Worm (Caenorhabditis elegans) whole organism, L1 larva: Measurements from ENCODE around the gene B0547.2.

Experiments
- aly-2 ChIP-seq: fragments of 150-350 bp; optimal IDR thresholded peaks from 2 replicates; lab custom pipeline; 2014; ENCODE audit warnings: missing biosample characterization, missing genetic modification characterization
- ama-1 ChIP-seq: fragments of 150-350 bp; optimal IDR thresholded peaks from 2 replicates; lab custom pipeline; 2014
- blmp-1 ChIP-seq: fragments of 150-350 bp; optimal IDR thresholded peaks from 2 replicates; lab custom pipeline; 2014; ENCODE audit warnings: missing biosample characterization, missing genetic modification characterization
- ceh-63 ChIP-seq: fragments of 200-800 bp; sonication (Bioruptor generic); optimal IDR thresholded peaks from 2 replicates; lab custom pipeline; 2018; ENCODE audit warnings: mild to moderate bottlenecking, missing genetic modification characterization, missing compliant biosample characterization
- ceh-82 ChIP-seq, 3 experiments: fragments of 150-350 bp in 1 of 3; sonication (generic microtip) in 2 of 3; optimal IDR thresholded peaks; 2 replicates each; lab custom pipeline; 2014 to 2017; ENCODE audit warnings: missing biosample characterization in 3 of 3, missing genetic modification characterization in 3 of 3
- ceh-90 ChIP-seq: sonication (generic microtip); optimal IDR thresholded peaks from 2 replicates; lab custom pipeline; 2016; ENCODE audit warnings: missing genetic modification characterization, missing compliant biosample characterization
- ces-1 ChIP-seq: fragments of 150-350 bp; optimal IDR thresholded peaks from 2 replicates; lab custom pipeline; 2014; ENCODE audit warnings: missing biosample characterization, missing genetic modification reagents, missing genetic modification characterization
- efl-1 ChIP-seq, 4 experiments: fragments of 150-350 bp; optimal IDR thresholded peaks in 3 of 4; peaks in 1 of 4; 1 replicate in 1 of 4; 2 replicates in 3 of 4; lab custom pipeline; 2014; ENCODE audit warnings: missing biosample characterization in 2 of 4, missing genetic modification characterization in 2 of 4, missing genetic modification reagents in 2 of 4
- egl-13 ChIP-seq: sonication (generic microtip); optimal IDR thresholded peaks from 2 replicates; lab custom pipeline; 2016; ENCODE audit warnings: missing genotype, missing genetic modification reagents, missing genetic modification characterization, missing compliant biosample characterization
- egl-27 ChIP-seq, 2 experiments: fragments of 150-350 bp in 1 of 2; sonication (generic microtip); optimal IDR thresholded peaks; 3 replicates each; lab custom pipeline; 2017 to 2018; ENCODE audit warnings: missing biosample characterization in 2 of 2, missing genetic modification characterization in 2 of 2, missing genetic modification reagents in 2 of 2
- elt-2 ChIP-seq: sonication (generic microtip); optimal IDR thresholded peaks from 2 replicates; lab custom pipeline; 2016; ENCODE audit warnings: missing genetic modification characterization, mild to moderate bottlenecking, inconsistent platforms, missing compliant biosample characterization, missing genetic modification reagents
- fkh-10 ChIP-seq: sonication (generic microtip); optimal IDR thresholded peaks from 2 replicates; lab custom pipeline; 2017; ENCODE audit warnings: missing biosample characterization, missing genetic modification reagents, missing genetic modification characterization
- fkh-4 ChIP-seq: sonication (generic microtip); optimal IDR thresholded peaks from 2 replicates; lab custom pipeline; 2016; ENCODE audit warnings: missing compliant biosample characterization, missing genetic modification characterization, borderline replicate concordance
- fkh-8 ChIP-seq: sonication (generic microtip); optimal IDR thresholded peaks from 2 replicates; lab custom pipeline; 2016; ENCODE audit warnings: mild to moderate bottlenecking, missing genetic modification characterization, missing compliant biosample characterization
- fos-1 ChIP-seq: fragments of 150-350 bp; optimal IDR thresholded peaks from 2 replicates; lab custom pipeline; 2014; ENCODE audit warnings: missing biosample characterization, missing genetic modification characterization
- hlh-17 ChIP-seq: fragments of 200-800 bp; sonication (Bioruptor generic); optimal IDR thresholded peaks from 2 replicates; lab custom pipeline; 2018; ENCODE audit warnings: missing genetic modification characterization, mild to moderate bottlenecking, missing compliant biosample characterization, moderate library complexity, borderline replicate concordance
- hpl-2 ChIP-seq: fragments of 150-350 bp; optimal IDR thresholded peaks from 2 replicates; lab custom pipeline; 2014; ENCODE audit warnings: missing biosample characterization, missing genetic modification reagents, missing genetic modification characterization
- irx-1 ChIP-seq: sonication (generic microtip); optimal IDR thresholded peaks from 2 replicates; lab custom pipeline; 2016; ENCODE audit warnings: missing genetic modification characterization, missing compliant biosample characterization
- isw-1 ChIP-seq: fragments of 200-800 bp; sonication (Bioruptor generic); IDR thresholded peaks from 2 replicates; pipeline ENCODE4 v1.3.6; 2022; ENCODE audit warnings: missing genetic modification characterization, missing compliant biosample characterization
- lin-14 ChIP-seq: fragments of 200-800 bp; sonication (Bioruptor generic); optimal IDR thresholded peaks from 2 replicates; lab custom pipeline; 2018; ENCODE audit warnings: mild to moderate bottlenecking, missing genetic modification characterization, moderate library complexity, missing compliant biosample characterization
- lir-3 ChIP-seq: sonication (generic microtip); optimal IDR thresholded peaks from 2 replicates; lab custom pipeline; 2016; ENCODE audit warnings: mild to moderate bottlenecking, missing genetic modification characterization, moderate library complexity, missing compliant biosample characterization; ENCODE audit not compliant: poor library complexity
- mab-9 ChIP-seq: fragments of 200-800 bp; sonication (Bioruptor generic); IDR thresholded peaks from 2 replicates; pipeline ENCODE4 v1.3.6; 2022; ENCODE audit warnings: missing genetic modification reagents, missing genetic modification characterization, missing compliant biosample characterization
- mep-1 ChIP-seq: fragments of 150-350 bp; optimal IDR thresholded peaks from 2 replicates; lab custom pipeline; 2014; ENCODE audit warnings: missing biosample characterization, missing genetic modification characterization
- nhr-19 ChIP-seq: fragments of 200-800 bp; sonication (Bioruptor generic); conservative IDR thresholded peaks from 2 replicates; pipeline ENCODE4 v1.3.6; 2022; ENCODE audit warnings: missing genetic modification characterization, missing compliant biosample characterization
- nhr-20 ChIP-seq: sonication (generic microtip); optimal IDR thresholded peaks from 2 replicates; lab custom pipeline; 2016; ENCODE audit warnings: mild to moderate bottlenecking, missing genetic modification characterization, missing compliant biosample characterization
- nhr-237 ChIP-seq: fragments of 150-350 bp; optimal IDR thresholded peaks from 2 replicates; lab custom pipeline; 2014; ENCODE audit warnings: missing biosample characterization, missing genetic modification characterization
- nhr-28 ChIP-seq: fragments of 150-350 bp; optimal IDR thresholded peaks from 2 replicates; lab custom pipeline; 2014; ENCODE audit warnings: missing biosample characterization, missing genetic modification characterization
- nhr-71 ChIP-seq: sonication (generic microtip); optimal IDR thresholded peaks from 2 replicates; lab custom pipeline; 2016; ENCODE audit warnings: mild to moderate bottlenecking, missing genetic modification characterization, moderate library complexity, missing compliant biosample characterization
- nhr-85 ChIP-seq: sonication (generic microtip); peaks from one replicate; lab custom pipeline; 2016; ENCODE audit warnings: missing genetic modification characterization, inconsistent platforms, missing compliant biosample characterization
- pag-3 ChIP-seq: sonication (generic microtip); optimal IDR thresholded peaks from 2 replicates; lab custom pipeline; 2017; ENCODE audit warnings: missing genetic modification characterization, mild to moderate bottlenecking, missing compliant biosample characterization, antibody characterized with exemption, borderline replicate concordance; ENCODE audit not compliant: insufficient read depth
- pax-3 ChIP-seq: fragments of 200-800 bp; sonication (Bioruptor generic); optimal IDR thresholded peaks from 2 replicates; lab custom pipeline; 2018; ENCODE audit warnings: mild to moderate bottlenecking, missing genetic modification characterization, moderate library complexity, missing compliant biosample characterization
- snpc-4 ChIP-seq: fragments of 150-350 bp; optimal IDR thresholded peaks from 2 replicates; lab custom pipeline; 2014; ENCODE audit warnings: missing biosample characterization, missing genetic modification characterization
- snu-23 ChIP-seq: sonication (generic microtip); optimal IDR thresholded peaks from 2 replicates; lab custom pipeline; 2016; ENCODE audit warnings: missing genetic modification characterization, missing compliant biosample characterization
- sox-4 ChIP-seq: sonication (generic microtip); optimal IDR thresholded peaks from 2 replicates; lab custom pipeline; 2016; ENCODE audit warnings: missing genetic modification characterization, missing compliant biosample characterization
- unc-30 ChIP-seq: sonication (generic microtip); optimal IDR thresholded peaks from 2 replicates; lab custom pipeline; 2017; ENCODE audit warnings: missing biosample characterization, missing genetic modification characterization
- unc-86 ChIP-seq: sonication (generic microtip); optimal IDR thresholded peaks from 2 replicates; lab custom pipeline; 2016; ENCODE audit warnings: missing genetic modification characterization, missing compliant biosample characterization
- xbp-1 ChIP-seq: sonication (generic microtip); optimal IDR thresholded peaks from 2 replicates; lab custom pipeline; 2016; ENCODE audit warnings: missing genetic modification characterization, missing compliant biosample characterization
- zag-1 ChIP-seq: fragments of 150-350 bp; optimal IDR thresholded peaks from 2 replicates; lab custom pipeline; 2014; ENCODE audit warnings: missing biosample characterization, missing genetic modification characterization
- zip-4 ChIP-seq: fragments of 200-800 bp; sonication (Bioruptor generic); optimal IDR thresholded peaks from 2 replicates; lab custom pipeline; 2018; ENCODE audit warnings: mild to moderate bottlenecking, missing genetic modification characterization, moderate library complexity, missing compliant biosample characterization
- ztf-11 ChIP-seq, 2 experiments: sonication (generic microtip); optimal IDR thresholded peaks; 2 replicates each; lab custom pipeline; 2016 to 2017; ENCODE audit warnings: missing genetic modification characterization in 2 of 2, missing biosample characterization in 1 of 2, missing compliant biosample characterization in 1 of 2

The B0547.2 gene

ce11 chrIV:5660239-5660638 is 14.4 kb downstream of the B0547.2 start, which contains the start of gene skn-1:
skn-1 (minus strand) TSS chrIV:5660384.
- TF ChIP-seq nhr-28: no peak
- TF ChIP-seq snu-23 (GFP tag; lab: Kevin White, UChicago): no peak
- TF ChIP-seq efl-1 (optimal IDR thresholded peaks at IDR 0.05; lab: Kevin White, UChicago): no peak
- peak in 1 of 2 experiments; percentile 88 for TF ChIP-seq efl-1 (GFP tag; optimal IDR thresholded peaks at IDR 0.05 in 1 of 2; lab: Kevin White, UChicago)

- TF ChIP-seq efl-1 (optimal IDR thresholded peaks at IDR 0.05; lab: Kevin White, UChicago) (no peak), efl-1 (GFP tag; optimal IDR thresholded peaks at IDR 0.05 in 1 of 2; lab: Kevin White, UChicago) (peak in 1 of 2 experiments; percentile 17), isw-1 (no peak)
Observed at ce11 chrIV:5662073-5662472, 16.3 kb downstream of the B0547.2 start.

- TF ChIP-seq mep-1 (tag; lab: Kevin White, UChicago) (no peak), nhr-85 (tag; lab: Kevin White, UChicago) (peak; percentile 13)
- TF ChIP-seq, all 84 proteins: peak for 1
Observed at ce11 chrIV:5662886-5663285, 17.1 kb downstream of the B0547.2 start.

ce11 chrIV:5664375-5665004 is 18.7 kb downstream of the B0547.2 start, which contains the start of gene bec-1:
bec-1 (minus strand) TSS chrIV:5664425.
- TF ChIP-seq mep-1 (tag; lab: Kevin White, UChicago) (peak; percentile 2), efl-1 (optimal IDR thresholded peaks at IDR 0.05; lab: Kevin White, UChicago) (no peak), efl-1 (GFP tag; optimal IDR thresholded peaks at IDR 0.05 in 1 of 2; lab: Kevin White, UChicago) (peak in 1 of 2 experiments; percentile 72), lin-14 (peak; percentile 1), blmp-1 (tag; lab: Kevin White, UChicago) (peak; percentile 19), egl-13 (tag; lab: Kevin White, UChicago) (no peak)

ce11 chrIV:5665353-5665918 is 19.6 kb downstream of the B0547.2 start:
- TF ChIP-seq pag-3 (tag; lab: Kevin White, UChicago) (no peak), mab-9 (GFP tag; lab: Robert Waterston, UW) (no peak), nhr-71 (tag; lab: Kevin White, UChicago) (peak; percentile 63), pax-3 (tag; lab: Kevin White, UChicago) (no peak), elt-2 (no peak), isw-1 (no peak), xbp-1 (tag; lab: Kevin White, UChicago) (no peak), fos-1 (tag; lab: Kevin White, UChicago) (no peak), ceh-63 (GFP tag; lab: Kevin White, UChicago) (no peak), snu-23 (GFP tag; lab: Kevin White, UChicago) (peak; percentile 63), hlh-17 (GFP tag; lab: Kevin White, UChicago) (no peak), hpl-2 (no peak), zip-4 (GFP tag; lab: Kevin White, UChicago) (peak; percentile 42), lir-3 (tag; lab: Kevin White, UChicago) (peak; percentile 8), unc-86 (no peak), fkh-10 (GFP tag; lab: Kevin White, UChicago) (no peak), ceh-90 (tag; lab: Kevin White, UChicago) (no peak), fkh-4 (tag; lab: Kevin White, UChicago) (no peak), zag-1 (tag; lab: Kevin White, UChicago) (no peak), nhr-20 (tag; lab: Kevin White, UChicago) (peak; percentile 49), nhr-237 (tag; lab: Kevin White, UChicago) (peak; percentile 8), egl-27 (tag; optimal IDR thresholded peaks at IDR 0.05; lab: Kevin White, UChicago) (no peak), ztf-11 (tag; optimal IDR thresholded peaks at IDR 0.05; lab: Kevin White, UChicago) (no peak), ama-1 (lab: Kevin White, UChicago) (peak; percentile 5), sox-4 (tag; lab: Kevin White, UChicago) (no peak), fkh-8 (tag; lab: Kevin White, UChicago) (no peak), aly-2 (tag; lab: Kevin White, UChicago) (peak; percentile 12), nhr-19 (no peak), blmp-1 (tag; lab: Kevin White, UChicago) (peak; percentile 53), ces-1 (GFP tag; lab: Kevin White, UChicago) (no peak), unc-30 (tag; lab: Kevin White, UChicago) (no peak), irx-1 (no peak), snpc-4 (peak; percentile 35), ceh-82 (tag; optimal IDR thresholded peaks at IDR 0.05; lab: Kevin White, UChicago) (peak in 1 of 3 experiments; percentile 12), lin-14 (peak; percentile 85)
